Fruit fly (Drosophila melanogaster): ENCODE measurements around the gene CenG1A.

Gene CenG1A

DNA sequence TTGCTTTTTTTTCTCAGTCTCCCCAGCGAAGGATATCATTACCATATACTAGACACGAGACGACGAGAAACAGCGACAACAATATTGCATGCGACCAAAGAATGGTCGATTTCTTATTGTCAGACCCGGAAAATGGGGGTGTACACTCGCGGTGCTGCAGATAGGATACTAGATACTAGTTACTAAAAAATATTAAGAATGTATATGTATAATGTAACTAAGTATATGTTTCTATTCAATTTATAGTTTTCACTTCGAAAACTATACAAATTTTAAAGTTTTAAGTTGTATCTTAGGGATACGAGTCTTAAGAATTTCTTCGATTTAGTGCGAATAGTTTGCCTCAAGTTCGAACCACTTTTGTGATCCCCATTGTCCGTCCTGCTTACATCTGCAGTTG is 58.1 kb downstream of the CenG1A start:
- TF ChIP-seq tj (GFP tag; optimal IDR thresholded peaks at IDR 0.05) (no peak), Clk (GFP tag; optimal IDR thresholded peaks at IDR 0.05) (no peak), CG12768 (GFP tag; optimal IDR thresholded peaks at IDR 0.05) (no peak), CG7045 (GFP tag; optimal IDR thresholded peaks at IDR 0.05) (peak; percentile 10), CG33017 (tag; optimal IDR thresholded peaks at IDR 0.05) (no peak), CG5204 (GFP tag; optimal IDR thresholded peaks at IDR 0.05) (no peak)

DNA sequence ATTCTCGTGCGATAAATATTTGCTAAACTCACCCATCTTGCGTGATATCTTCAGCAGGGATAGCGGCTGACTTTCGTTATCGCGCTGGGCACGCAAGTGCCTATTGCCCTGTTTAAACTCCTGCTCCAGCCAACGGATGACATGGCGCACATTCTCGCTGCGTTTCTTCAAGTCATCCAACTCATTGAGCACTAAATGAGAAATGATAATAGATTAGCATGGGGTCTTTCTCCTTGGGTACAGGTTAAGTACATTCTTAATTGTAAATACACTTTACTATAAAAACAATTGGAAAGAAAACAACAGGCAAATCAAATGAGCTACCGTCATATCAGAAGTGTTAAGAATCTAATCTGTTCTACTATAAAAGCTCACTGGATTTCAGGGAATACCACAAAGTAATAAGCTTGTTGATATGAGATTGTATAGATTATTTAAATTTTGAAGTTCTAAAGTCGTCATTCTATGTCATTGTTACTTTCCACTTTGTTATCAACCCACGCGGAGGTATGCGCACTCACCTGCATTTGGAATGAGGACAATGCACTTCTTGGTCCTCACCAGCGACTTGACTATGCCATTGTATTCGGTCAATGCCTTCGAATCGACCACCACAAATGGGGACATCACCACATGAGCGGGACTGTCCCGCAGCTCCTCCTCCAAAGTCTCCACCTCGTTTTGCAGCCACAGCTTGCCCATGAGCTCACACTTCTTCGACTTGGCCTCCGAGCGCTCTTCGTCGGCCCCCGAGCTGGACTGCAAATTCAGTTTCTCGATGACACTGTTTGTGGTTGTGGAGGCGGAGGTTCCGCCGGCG is 65.0 kb downstream of the CenG1A start:
- peak; percentile 92 for TF ChIP-seq cic (GFP tag; optimal IDR thresholded peaks at IDR 0.05)
- TF ChIP-seq kay (GFP tag; ENCODE audit: borderline replicate concordance): no peak

DNA sequence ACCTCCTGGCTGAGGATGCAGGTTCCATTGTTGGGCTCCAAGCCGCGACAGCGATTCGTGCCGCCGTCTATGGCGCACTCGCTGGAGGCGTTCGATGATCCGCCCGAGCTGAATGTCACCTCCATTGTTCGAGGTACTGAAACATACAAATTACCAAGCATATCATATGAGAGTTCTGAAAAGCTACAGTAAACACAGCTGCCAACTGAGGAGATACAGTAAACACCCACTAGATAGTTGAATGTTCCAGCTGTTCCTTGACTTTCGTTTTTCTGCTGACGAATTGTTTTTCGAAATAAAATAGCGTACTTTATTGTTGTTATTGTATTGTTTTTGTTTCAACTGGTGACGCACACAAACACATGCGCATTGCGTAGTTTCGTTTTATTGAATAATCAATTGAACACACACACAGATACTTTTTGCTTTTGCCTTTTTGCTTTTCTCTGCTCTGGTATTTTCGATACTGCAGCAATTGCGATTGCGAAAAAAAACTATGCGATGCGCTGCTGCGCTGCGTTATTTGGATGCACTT is 68.5 kb downstream of the CenG1A start:
- peak; percentile 97 for TF ChIP-seq kay (GFP tag; ENCODE audit: borderline replicate concordance)
- peak in 1 of 2 experiments; percentile 41 for TF ChIP-seq cnc (optimal IDR thresholded peaks at IDR 0.05)
- peak; percentile 85 for TF ChIP-seq tj (GFP tag; optimal IDR thresholded peaks at IDR 0.05)
- no peak for TF ChIP-seq CG7045 (GFP tag; optimal IDR thresholded peaks at IDR 0.05)
- TF ChIP-seq cic (GFP tag; optimal IDR thresholded peaks at IDR 0.05): peak; percentile 75
- no peak for TF ChIP-seq ovo (GFP tag; optimal IDR thresholded peaks at IDR 0.05)

DNA sequence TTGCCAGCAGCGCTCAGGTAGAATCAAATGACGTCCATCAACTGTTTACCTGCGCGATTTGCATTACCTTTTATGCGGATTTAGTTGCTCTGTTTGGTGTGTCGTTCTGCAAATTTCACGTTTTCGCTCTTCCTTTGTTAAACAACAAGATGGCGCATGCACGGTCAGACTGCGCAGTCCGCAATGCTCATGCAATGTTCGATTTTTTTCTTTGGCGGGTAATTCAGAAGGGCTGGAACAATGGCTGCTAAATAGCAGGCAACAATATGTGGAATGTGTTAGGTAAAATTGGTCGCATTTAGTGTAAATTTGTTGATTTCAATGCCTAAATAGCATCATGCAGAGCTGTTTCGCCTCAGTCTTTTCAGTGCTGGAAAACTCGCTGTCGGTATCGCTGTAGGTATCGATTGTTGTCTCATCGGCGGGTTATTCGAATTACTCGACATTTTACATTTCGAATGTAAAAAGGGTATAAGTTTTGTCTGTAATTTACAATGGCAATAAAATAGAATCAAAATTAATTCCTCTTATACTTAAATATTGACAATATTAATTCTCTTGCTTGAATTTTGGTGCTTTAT is 69.1 kb downstream of the CenG1A start, which contains the start of gene Smg5:
Gene Smg5, minus strand, starts transcription at position 331 of the 581 bp plus-strand sequence.
- TF ChIP-seq Hr96 (GFP tag; optimal IDR thresholded peaks at IDR 0.05): peak; percentile 92
- TF ChIP-seq cnc (optimal IDR thresholded peaks at IDR 0.05): no peak
- TF ChIP-seq Crg-1 (GFP tag; optimal IDR thresholded peaks at IDR 0.05): peak; percentile 71
- TF ChIP-seq Clk (GFP tag; optimal IDR thresholded peaks at IDR 0.05): peak; percentile 87
- TF ChIP-seq bab1 (GFP tag; optimal IDR thresholded peaks at IDR 0.05): peak; percentile 99
- peak; percentile 61 for TF ChIP-seq CG12768 (GFP tag; optimal IDR thresholded peaks at IDR 0.05)
- TF ChIP-seq ovo (GFP tag; optimal IDR thresholded peaks at IDR 0.05): peak; percentile 78
- TF ChIP-seq pad (GFP tag; optimal IDR thresholded peaks at IDR 0.05): peak; percentile 60
- peak; percentile 54 for TF ChIP-seq CG7101 (tag; optimal IDR thresholded peaks at IDR 0.05)
- TF ChIP-seq CG1620 (GFP tag; optimal IDR thresholded peaks at IDR 0.05): peak; percentile 93
- TF ChIP-seq CG11617 (GFP tag; optimal IDR thresholded peaks at IDR 0.05): peak; percentile 95
- TF ChIP-seq Mnt (GFP tag; optimal IDR thresholded peaks at IDR 0.05): peak; percentile 86
- no peak for TF ChIP-seq toe (GFP tag; optimal IDR thresholded peaks at IDR 0.05)
- TF ChIP-seq CG7045 (GFP tag; optimal IDR thresholded peaks at IDR 0.05): peak; percentile 85
- TF ChIP-seq CG5204 (GFP tag; optimal IDR thresholded peaks at IDR 0.05): no peak
- TF ChIP-seq CG14711 (tag; optimal IDR thresholded peaks at IDR 0.05): peak; percentile 50
- peak; percentile 54 for TF ChIP-seq cic (GFP tag; optimal IDR thresholded peaks at IDR 0.05)
- TF ChIP-seq tj (GFP tag; optimal IDR thresholded peaks at IDR 0.05): peak; percentile 82
- peak; percentile 28 for TF ChIP-seq CG33017 (tag; optimal IDR thresholded peaks at IDR 0.05)
- no peak for TF ChIP-seq kay (GFP tag; ENCODE audit: borderline replicate concordance)

DNA sequence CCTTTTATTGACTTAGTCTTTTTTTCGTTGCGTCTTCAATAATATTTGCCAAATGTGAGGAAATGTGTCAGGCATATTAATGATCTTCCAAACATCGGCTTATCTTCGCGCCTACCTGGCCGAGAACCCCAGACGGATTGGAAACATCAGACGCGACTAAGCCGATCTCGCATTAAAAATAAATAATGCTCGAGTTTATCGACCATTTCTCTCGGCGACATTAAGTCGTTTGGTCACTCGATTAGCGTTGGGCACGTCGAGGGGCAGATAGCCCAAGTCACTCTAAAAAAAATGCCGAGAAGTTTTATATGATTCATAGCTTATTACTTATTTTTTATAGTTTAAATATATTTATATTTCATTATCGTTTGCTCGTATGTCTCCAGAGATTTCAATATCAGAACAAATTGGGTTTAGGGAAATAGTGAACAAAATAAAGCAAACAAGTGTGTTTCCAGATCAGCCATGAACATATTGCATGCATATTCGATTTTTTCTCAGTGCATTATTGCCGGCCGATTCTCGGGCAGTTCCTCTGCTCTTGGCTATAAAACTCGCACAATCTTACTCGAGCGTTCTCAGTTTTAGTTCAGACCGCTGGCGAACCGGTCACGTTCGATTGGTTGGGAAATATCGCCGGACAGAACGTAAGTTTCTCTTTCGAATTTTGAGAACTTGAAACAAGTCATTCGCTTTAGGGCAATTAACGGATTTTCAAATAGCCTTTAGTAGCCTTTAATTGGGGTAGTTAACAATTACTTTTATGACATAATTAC is 69.9 kb downstream of the CenG1A start, which contains the start of gene Ance:
Gene Ance, plus strand, starts transcription at position 574 of the 776 bp plus-strand sequence.
- TF ChIP-seq Crg-1 (GFP tag; optimal IDR thresholded peaks at IDR 0.05) (no peak), tj (GFP tag; optimal IDR thresholded peaks at IDR 0.05) (no peak), CG1620 (GFP tag; optimal IDR thresholded peaks at IDR 0.05) (no peak), ovo (GFP tag; optimal IDR thresholded peaks at IDR 0.05) (no peak), toe (GFP tag; optimal IDR thresholded peaks at IDR 0.05) (no peak), CG12768 (GFP tag; optimal IDR thresholded peaks at IDR 0.05) (peak; percentile 9), Hr96 (GFP tag; optimal IDR thresholded peaks at IDR 0.05) (peak; percentile 36), pad (GFP tag; optimal IDR thresholded peaks at IDR 0.05) (no peak), Clk (GFP tag; optimal IDR thresholded peaks at IDR 0.05) (no peak), cnc (optimal IDR thresholded peaks at IDR 0.05) (no peak), cic (GFP tag; optimal IDR thresholded peaks at IDR 0.05) (peak; percentile 74), kay (GFP tag; ENCODE audit: borderline replicate concordance) (peak; percentile 90), CG7101 (tag; optimal IDR thresholded peaks at IDR 0.05) (no peak), CG33017 (tag; optimal IDR thresholded peaks at IDR 0.05) (peak; percentile 15), CG7045 (GFP tag; optimal IDR thresholded peaks at IDR 0.05) (peak; percentile 48), bab1 (GFP tag; optimal IDR thresholded peaks at IDR 0.05) (peak; percentile 18), CG11617 (GFP tag; optimal IDR thresholded peaks at IDR 0.05) (peak; percentile 52), Mnt (GFP tag; optimal IDR thresholded peaks at IDR 0.05) (no peak), CG5204 (GFP tag; optimal IDR thresholded peaks at IDR 0.05) (no peak), CG14711 (tag; optimal IDR thresholded peaks at IDR 0.05) (no peak)

All from whole organism, adult.